Worm (Caenorhabditis elegans) whole organism, L2 larva: ENCODE measurements around the gene drd-10.

ENCODE experiments used
- R02D3.7 ChIP-seq: fragments of 150-350 bp; optimal IDR thresholded peaks from 2 replicates; lab custom pipeline; 2014; ENCODE audit warnings: missing biosample characterization, missing genetic modification characterization
- ceh-82 ChIP-seq: fragments of 150-350 bp; optimal IDR thresholded peaks from 2 replicates; lab custom pipeline; 2014; ENCODE audit warnings: missing biosample characterization, missing genetic modification characterization
- elt-1 ChIP-seq: fragments of 150-350 bp; optimal IDR thresholded peaks from 2 replicates; lab custom pipeline; 2014; ENCODE audit warnings: missing biosample characterization, missing genetic modification characterization
- lin-11 ChIP-seq: fragments of 150-350 bp; sonication (generic microtip); optimal IDR thresholded peaks from 2 replicates; lab custom pipeline; 2014; ENCODE audit warnings: missing biosample characterization, missing genetic modification characterization, inconsistent platforms, mixed read lengths
- nhr-6 ChIP-seq: fragments of 150-350 bp; optimal IDR thresholded peaks from 2 replicates; lab custom pipeline; 2014; ENCODE audit warnings: missing biosample characterization, missing genetic modification characterization
- peb-1 ChIP-seq: fragments of 150-350 bp; optimal IDR thresholded peaks from 2 replicates; lab custom pipeline; 2014; ENCODE audit warnings: missing biosample characterization, missing genetic modification characterization
- skn-1 ChIP-seq: sonication (generic microtip); optimal IDR thresholded peaks from 2 replicates; lab custom pipeline; 2017; ENCODE audit warnings: missing biosample characterization, missing genetic modification characterization
- unc-62 ChIP-seq: fragments of 150-350 bp; optimal IDR thresholded peaks from 2 replicates; lab custom pipeline; 2014; ENCODE audit warnings: missing biosample characterization, missing genetic modification reagents, missing genetic modification characterization
- ztf-11 ChIP-seq: sonication (generic microtip); optimal IDR thresholded peaks from 2 replicates; lab custom pipeline; 2017; ENCODE audit warnings: missing biosample characterization, missing genetic modification characterization
- ztf-4 ChIP-seq: fragments of 150-350 bp; optimal IDR thresholded peaks from 2 replicates; lab custom pipeline; 2014; ENCODE audit warnings: missing biosample characterization, missing genetic modification characterization

DNA sequence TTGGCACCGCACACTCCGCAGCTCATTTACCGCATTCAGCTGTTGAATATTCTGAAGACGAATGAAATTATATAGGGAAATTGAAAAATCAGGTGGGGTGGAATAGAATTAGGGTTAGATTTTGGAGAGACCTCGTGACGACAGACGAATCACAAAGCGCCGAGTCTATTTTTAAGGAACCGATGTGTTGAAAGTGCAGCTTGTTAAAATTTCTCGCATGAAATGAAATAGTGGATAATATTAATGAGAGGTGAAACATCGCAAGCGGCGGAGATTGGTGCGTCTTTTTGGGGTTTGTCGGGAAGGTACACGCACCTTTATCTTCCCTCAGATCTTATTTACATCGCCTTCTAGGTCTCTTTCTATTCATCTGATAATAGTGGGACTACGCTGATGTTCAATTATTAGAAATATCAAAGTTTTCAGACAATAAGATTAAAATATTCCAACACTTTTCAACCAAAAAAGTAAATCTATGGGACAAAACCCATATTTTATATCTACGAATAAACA is 17.7 kb upstream of the drd-10 start, which contains the start of gene nhr-140:
- TF ChIP-seq lin-11 (tag; lab: Kevin White, UChicago) (no peak), ztf-11 (tag; lab: Kevin White, UChicago) (no peak), nhr-6 (no peak), ceh-82 (tag; lab: Kevin White, UChicago) (no peak), ztf-4 (tag; lab: Kevin White, UChicago) (no peak), unc-62 (GFP tag; lab: Kevin White, UChicago) (no peak), skn-1 (tag; lab: Kevin White, UChicago) (no peak), peb-1 (tag; lab: Kevin White, UChicago) (no peak), R02D3.7 (tag; lab: Kevin White, UChicago) (no peak), elt-1 (tag; lab: Kevin White, UChicago) (no peak)
